Worm (Caenorhabditis elegans) whole organism, L3 larva: ENCODE measurements around the gene R13H9.6.

Source experiments
- R02D3.7 ChIP-seq: fragments of 150-350 bp; optimal IDR thresholded peaks from 2 replicates; lab custom pipeline; 2014; ENCODE audit warnings: missing biosample characterization, missing genetic modification characterization
- ZK546.5 ChIP-seq: sonication (generic microtip); optimal IDR thresholded peaks from 2 replicates; lab custom pipeline; 2017; ENCODE audit warnings: missing biosample characterization, missing genetic modification characterization
- ceh-28 ChIP-seq: fragments of 150-350 bp; optimal IDR thresholded peaks from 2 replicates; lab custom pipeline; 2014; ENCODE audit warnings: missing biosample characterization, missing genetic modification reagents, missing genetic modification characterization
- ceh-82 ChIP-seq: fragments of 150-350 bp; optimal IDR thresholded peaks from 2 replicates; lab custom pipeline; 2014; ENCODE audit warnings: missing biosample characterization, missing genetic modification characterization
- ceh-9 ChIP-seq: sonication (generic microtip); optimal IDR thresholded peaks from 2 replicates; lab custom pipeline; 2018; ENCODE audit warnings: missing biosample characterization, missing genetic modification characterization
- daf-12 ChIP-seq: fragments of 150-350 bp; optimal IDR thresholded peaks from 2 replicates; lab custom pipeline; 2014; ENCODE audit warnings: missing biosample characterization, missing genetic modification reagents, missing genetic modification characterization
- elt-1 ChIP-seq: fragments of 150-350 bp; optimal IDR thresholded peaks from 2 replicates; lab custom pipeline; 2014; ENCODE audit warnings: missing biosample characterization, missing genetic modification characterization
- elt-2 ChIP-seq: sonication (generic microtip); optimal IDR thresholded peaks from 2 replicates; lab custom pipeline; 2016; ENCODE audit warnings: missing genetic modification reagents, mild to moderate bottlenecking, missing genetic modification characterization, missing compliant biosample characterization
- elt-3 ChIP-seq, 3 experiments: fragments of 150-350 bp in 1 of 3; sonication (generic microtip) in 2 of 3; optimal IDR thresholded peaks; 2 replicates in 2 of 3; 4 replicates in 1 of 3; lab custom pipeline; 2014 to 2017; ENCODE audit warnings: missing biosample characterization in 3 of 3, missing genetic modification characterization in 3 of 3
- fkh-10 ChIP-seq: sonication (generic microtip); optimal IDR thresholded peaks from 2 replicates; lab custom pipeline; 2017; ENCODE audit warnings: missing biosample characterization, missing genetic modification reagents, missing genetic modification characterization
- fkh-2 ChIP-seq: fragments of 150-350 bp; optimal IDR thresholded peaks from 2 replicates; lab custom pipeline; 2014; ENCODE audit warnings: missing biosample characterization, missing genetic modification reagents, missing genetic modification characterization
- fos-1 ChIP-seq: fragments of 150-350 bp; optimal IDR thresholded peaks from 2 replicates; lab custom pipeline; 2014; ENCODE audit warnings: missing biosample characterization, missing genetic modification characterization
- hmg-11 ChIP-seq: sonication (generic microtip); optimal IDR thresholded peaks from 2 replicates; lab custom pipeline; 2016; ENCODE audit warnings: missing genetic modification characterization, missing compliant biosample characterization
- jun-1 ChIP-seq: fragments of 150-350 bp; optimal IDR thresholded peaks from 2 replicates; lab custom pipeline; 2014; ENCODE audit warnings: missing biosample characterization, missing genetic modification reagents, missing genetic modification characterization
- lin-15B ChIP-seq: fragments of 150-350 bp; optimal IDR thresholded peaks from 2 replicates; lab custom pipeline; 2014; ENCODE audit warnings: missing biosample characterization, missing genetic modification characterization
- lin-39 ChIP-seq: fragments of 150-350 bp; optimal IDR thresholded peaks from 2 replicates; lab custom pipeline; 2018; ENCODE audit warnings: missing biosample characterization, missing genetic modification reagents, missing genetic modification characterization
- mdl-1 ChIP-seq: fragments of 150-350 bp; optimal IDR thresholded peaks from 2 replicates; lab custom pipeline; 2014; ENCODE audit warnings: missing biosample characterization, missing genetic modification characterization
- nfya-1 ChIP-seq: sonication (generic microtip); optimal IDR thresholded peaks from 2 replicates; lab custom pipeline; 2017; ENCODE audit warnings: missing genetic modification characterization, mild to moderate bottlenecking, missing compliant biosample characterization, antibody characterized with exemption, moderate library complexity; ENCODE audit not compliant: insufficient read depth
- nhr-11 ChIP-seq: fragments of 150-350 bp; optimal IDR thresholded peaks from 2 replicates; lab custom pipeline; 2014; ENCODE audit warnings: missing biosample characterization, missing genetic modification characterization
- nhr-23 ChIP-seq: fragments of 150-350 bp; optimal IDR thresholded peaks from 2 replicates; lab custom pipeline; 2014; ENCODE audit warnings: missing biosample characterization, missing genetic modification reagents, missing genetic modification characterization
- nhr-25 ChIP-seq: sonication (generic microtip); optimal IDR thresholded peaks from 2 replicates; lab custom pipeline; 2017; ENCODE audit warnings: missing biosample characterization, missing genetic modification characterization
- nhr-43 ChIP-seq: sonication (generic microtip); optimal IDR thresholded peaks from 2 replicates; lab custom pipeline; 2016; ENCODE audit warnings: mild to moderate bottlenecking, missing genetic modification characterization, missing compliant biosample characterization; ENCODE audit not compliant: poor library complexity, severe bottlenecking
- nhr-76 ChIP-seq: fragments of 150-350 bp; sonication (generic microtip); optimal IDR thresholded peaks from 5 replicates; lab custom pipeline; 2014; ENCODE audit warnings: missing biosample characterization, missing genetic modification characterization
- nhr-77 ChIP-seq: fragments of 150-350 bp; optimal IDR thresholded peaks from 2 replicates; lab custom pipeline; 2014; ENCODE audit warnings: missing biosample characterization, missing genetic modification characterization
- pha-4 ChIP-seq: fragments of 150-350 bp; optimal IDR thresholded peaks from 2 replicates; lab custom pipeline; 2014; ENCODE audit warnings: missing biosample characterization, missing genetic modification reagents, missing genetic modification characterization
- pqm-1 ChIP-seq: fragments of 150-350 bp; optimal IDR thresholded peaks from 2 replicates; lab custom pipeline; 2017; ENCODE audit warnings: missing biosample characterization, missing genetic modification characterization, inconsistent platforms
- sea-2 ChIP-seq: fragments of 150-350 bp; sonication (generic microtip); optimal IDR thresholded peaks from 4 replicates; lab custom pipeline; 2014; ENCODE audit warnings: missing biosample characterization, missing genetic modification reagents, missing genetic modification characterization
- skn-1 ChIP-seq: fragments of 150-350 bp; optimal IDR thresholded peaks from 2 replicates; lab custom pipeline; 2014; ENCODE audit warnings: missing biosample characterization, missing genetic modification characterization
- snpc-4 ChIP-seq: fragments of 150-350 bp; optimal IDR thresholded peaks from 2 replicates; lab custom pipeline; 2014; ENCODE audit warnings: missing biosample characterization, missing genetic modification characterization
- tbx-2 ChIP-seq: sonication (generic microtip); optimal IDR thresholded peaks from 2 replicates; lab custom pipeline; 2016; ENCODE audit warnings: mild to moderate bottlenecking, missing genetic modification characterization, missing compliant biosample characterization
- zag-1 ChIP-seq: fragments of 150-350 bp; optimal IDR thresholded peaks from 2 replicates; lab custom pipeline; 2014; ENCODE audit warnings: missing biosample characterization, missing genetic modification characterization

The R13H9.6 gene

DNA sequence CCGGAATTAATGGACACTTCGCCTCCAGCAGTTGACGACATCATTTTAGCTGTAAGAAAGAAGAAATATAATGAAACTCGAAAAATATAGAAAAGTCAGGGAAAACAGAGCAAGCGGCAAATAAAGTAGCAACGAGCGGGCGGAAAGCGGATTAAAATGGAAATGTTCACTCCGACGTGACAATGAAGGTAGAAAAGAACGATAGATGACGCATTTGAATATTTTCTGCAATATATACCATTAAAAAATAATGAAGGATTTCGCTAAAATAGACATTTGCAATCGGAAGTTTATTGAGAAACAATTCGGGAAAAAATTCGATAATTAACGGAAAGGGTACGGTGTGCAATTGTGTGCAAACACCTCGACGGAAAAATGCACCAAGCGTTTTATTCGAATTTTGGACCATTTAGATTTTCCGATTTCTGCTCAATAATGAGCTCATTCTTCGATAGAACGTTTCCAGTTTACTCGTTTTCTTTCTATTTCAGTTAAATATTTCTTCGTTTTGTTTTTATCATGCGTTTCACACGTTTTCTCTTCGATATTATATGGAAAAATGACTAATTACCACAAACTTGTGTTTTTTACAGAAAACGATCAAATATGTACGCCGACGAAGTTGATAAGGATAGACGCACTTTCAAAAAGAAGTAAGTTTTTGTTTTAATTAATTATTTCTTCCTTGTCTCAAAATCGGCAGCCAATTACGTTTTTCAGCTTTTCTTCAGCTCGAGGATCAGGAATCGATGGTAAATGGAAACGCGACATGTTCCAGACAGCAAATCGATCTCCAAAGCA lies 22.8 kb upstream of the R13H9.6 start, which contains the start of the genes snpn-1 and C02B10.4:
TSS of gene snpn-1 (minus strand) at position 51 of the 801 bp plus-strand sequence.
TSS of gene C02B10.4 (plus strand) at position 594 of the 801 bp plus-strand sequence.
- no peak for TF ChIP-seq nhr-25 (tag; lab: Kevin White, UChicago)
- TF ChIP-seq ZK546.5 (tag; lab: Kevin White, UChicago): no peak
- peak; percentile 3 for TF ChIP-seq pqm-1
- peak; percentile 5 for TF ChIP-seq nhr-43 (tag; lab: Kevin White, UChicago)
- TF ChIP-seq elt-1 (tag; lab: Kevin White, UChicago): no peak
- TF ChIP-seq lin-39 (tag; lab: Kevin White, UChicago): peak; percentile 76
- TF ChIP-seq pha-4: peak; percentile 52
- peak; percentile 22 for TF ChIP-seq sea-2 (GFP tag; lab: Kevin White, UChicago)
- no peak for TF ChIP-seq nhr-77 (tag; lab: Kevin White, UChicago)
- TF ChIP-seq elt-3 (tag; optimal IDR thresholded peaks at IDR 0.05; lab: Kevin White, UChicago): no peak
- TF ChIP-seq nfya-1 (tag; lab: Kevin White, UChicago): peak; percentile 82
- TF ChIP-seq ceh-28 (tag; lab: Kevin White, UChicago): peak; percentile 24
- TF ChIP-seq nhr-76 (tag; lab: Kevin White, UChicago): no peak
- TF ChIP-seq snpc-4 (tag; lab: Kevin White, UChicago): peak; percentile 10
- TF ChIP-seq tbx-2 (tag; lab: Kevin White, UChicago): no peak
- TF ChIP-seq hmg-11 (tag; lab: Kevin White, UChicago): peak; percentile 34
- TF ChIP-seq fkh-10 (GFP tag; lab: Kevin White, UChicago): no peak
- TF ChIP-seq elt-2 (tag; lab: Kevin White, UChicago): peak; percentile 11
- TF ChIP-seq skn-1 (tag; lab: Kevin White, UChicago): peak; percentile 33
- TF ChIP-seq R02D3.7: no peak
- peak; percentile 37 for TF ChIP-seq lin-15B (tag; lab: Kevin White, UChicago)
- TF ChIP-seq, all 47 proteins: peak for 12

DNA sequence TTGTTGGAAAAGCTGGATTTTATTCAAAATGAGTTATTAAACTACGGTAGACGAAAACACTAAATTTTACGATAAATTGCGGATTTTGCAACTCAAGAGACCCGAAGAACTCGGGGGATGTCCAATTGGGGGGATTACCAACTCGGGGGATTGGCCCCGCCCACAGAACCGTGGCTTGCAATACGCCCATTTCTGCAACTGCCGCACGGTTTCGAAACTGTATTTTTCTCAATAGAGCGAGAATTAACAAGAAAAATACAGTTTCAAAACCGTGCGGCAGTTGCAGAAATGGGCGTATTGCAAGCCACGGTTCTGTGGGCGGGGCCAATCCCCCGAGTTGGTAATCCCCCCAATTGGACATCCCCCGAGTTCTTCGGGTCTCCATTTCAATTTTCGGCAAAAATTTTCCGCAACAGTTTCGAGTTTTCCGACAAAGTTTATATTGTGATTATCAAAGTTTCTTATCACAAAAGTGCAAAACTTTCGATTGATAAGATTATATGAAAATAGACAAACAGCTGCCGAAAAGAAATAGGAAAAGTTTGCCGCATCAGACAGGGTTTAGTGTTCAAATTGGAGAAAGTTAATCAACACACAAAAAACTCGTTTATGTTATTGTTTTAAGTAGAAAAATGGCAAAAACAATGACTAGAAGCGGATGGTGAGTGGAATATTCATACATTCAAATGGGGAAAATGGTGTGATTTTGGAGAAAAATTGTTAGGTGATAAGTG lies 21.5 kb upstream of the R13H9.6 start:
- TF ChIP-seq nhr-25 (tag; lab: Kevin White, UChicago) (peak; percentile 35), nfya-1 (tag; lab: Kevin White, UChicago) (peak; percentile 12), nhr-23 (tag; lab: Kevin White, UChicago) (peak; percentile 28), elt-2 (tag; lab: Kevin White, UChicago) (peak; percentile 79), elt-3 (tag; optimal IDR thresholded peaks at IDR 0.05; lab: Kevin White, UChicago) (peak in 1 of 3 experiments; percentile 92)

ce11 chrIV:5088814-5089322 lies 20.4 kb upstream of the R13H9.6 start, which contains the start of gene ivd-1:
TSS of gene ivd-1 (minus strand) at chrIV:5088864.
- TF ChIP-seq ceh-9 (tag; lab: Kevin White, UChicago): no peak
- no peak for TF ChIP-seq nhr-77 (tag; lab: Kevin White, UChicago)
- TF ChIP-seq ceh-82 (tag; lab: Kevin White, UChicago): no peak
- no peak for TF ChIP-seq hmg-11 (tag; lab: Kevin White, UChicago)
- no peak for TF ChIP-seq zag-1 (tag; lab: Kevin White, UChicago)
- no peak for TF ChIP-seq nhr-76 (tag; lab: Kevin White, UChicago)
- TF ChIP-seq mdl-1 (tag; lab: Kevin White, UChicago): peak; percentile 8
- no peak for TF ChIP-seq nhr-11 (tag; lab: Kevin White, UChicago)
- TF ChIP-seq ceh-28 (tag; lab: Kevin White, UChicago): no peak
- TF ChIP-seq tbx-2 (tag; lab: Kevin White, UChicago): no peak
- TF ChIP-seq jun-1: no peak
- TF ChIP-seq pha-4: peak; percentile 75
- peak; percentile 75 for TF ChIP-seq elt-2 (tag; lab: Kevin White, UChicago)
- TF ChIP-seq lin-15B (tag; lab: Kevin White, UChicago): no peak
- no peak for TF ChIP-seq daf-12 (tag; lab: Kevin White, UChicago)
- TF ChIP-seq nfya-1 (tag; lab: Kevin White, UChicago): no peak
- no peak for TF ChIP-seq fkh-2 (tag; lab: Kevin White, UChicago)

DNA sequence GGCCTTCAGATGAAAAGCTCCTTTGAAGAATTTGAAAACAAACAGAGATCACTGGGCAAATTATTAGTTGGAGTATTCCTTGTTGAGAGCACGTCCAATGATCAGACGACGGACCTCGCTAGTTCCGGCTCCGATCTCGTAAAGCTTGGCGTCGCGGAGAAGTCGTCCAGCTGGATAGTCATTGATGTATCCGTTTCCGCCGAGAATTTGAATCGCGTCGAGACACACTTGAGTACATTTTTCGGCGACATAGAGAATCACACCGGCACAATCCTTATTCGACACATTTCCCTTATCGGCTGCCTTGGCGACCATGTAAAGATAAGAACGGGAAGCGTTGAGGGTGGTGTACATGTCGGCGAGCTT lies 18.5 kb upstream of the R13H9.6 start:
- TF ChIP-seq ceh-28 (tag; lab: Kevin White, UChicago): no peak
- no peak for TF ChIP-seq fkh-10 (GFP tag; lab: Kevin White, UChicago)
- TF ChIP-seq elt-2 (tag; lab: Kevin White, UChicago): peak; percentile 25
- no peak for TF ChIP-seq fos-1
